Fruit fly (Drosophila melanogaster) whole organism, adult: ENCODE data around the gene CG6686.

Experiments
- CG11617 ChIP-seq: fragments of 200-800 bp; sonication (Bioruptor generic); optimal IDR thresholded peaks from 2 replicates; lab custom pipeline; 2017; ENCODE audit warnings: mild to moderate bottlenecking, missing biosample characterization, missing genetic modification reagents, missing genetic modification characterization
- CG12768 ChIP-seq: fragments of 200-800 bp; sonication (Bioruptor generic); optimal IDR thresholded peaks from 2 replicates; lab custom pipeline; 2017; ENCODE audit warnings: missing biosample characterization, missing genetic modification characterization, mild to moderate bottlenecking, moderate library complexity, missing genetic modification reagents
- CG14711 ChIP-seq: fragments of 200-800 bp; sonication (Bioruptor generic); optimal IDR thresholded peaks from 2 replicates; lab custom pipeline; 2018; ENCODE audit warnings: missing biosample characterization, mild to moderate bottlenecking, missing genetic modification characterization, moderate library complexity
- CG1620 ChIP-seq: fragments of 200-800 bp; sonication (Bioruptor generic); optimal IDR thresholded peaks from 2 replicates; lab custom pipeline; 2016; ENCODE audit warnings: missing biosample characterization, missing genetic modification characterization
- CG33017 ChIP-seq: fragments of 200-800 bp; sonication (Bioruptor generic); optimal IDR thresholded peaks from 2 replicates; lab custom pipeline; 2018; ENCODE audit warnings: missing biosample characterization, mild to moderate bottlenecking, missing genetic modification characterization, moderate library complexity
- CG5204 ChIP-seq: fragments of 200-800 bp; sonication (Bioruptor generic); optimal IDR thresholded peaks from 2 replicates; lab custom pipeline; 2016; ENCODE audit warnings: missing biosample characterization, missing genetic modification characterization
- CG7045 ChIP-seq: fragments of 200-800 bp; sonication (Bioruptor generic); optimal IDR thresholded peaks from 2 replicates; lab custom pipeline; 2017; ENCODE audit warnings: missing biosample characterization, mild to moderate bottlenecking, missing genetic modification characterization
- CG7101 ChIP-seq: fragments of 200-800 bp; sonication (Bioruptor generic); optimal IDR thresholded peaks from 2 replicates; lab custom pipeline; 2018; ENCODE audit warnings: missing biosample characterization, mild to moderate bottlenecking, missing genetic modification characterization, moderate library complexity
- Clk ChIP-seq: fragments of 200-800 bp; sonication (Bioruptor generic); optimal IDR thresholded peaks from 2 replicates; lab custom pipeline; 2017; ENCODE audit warnings: missing biosample characterization, missing genetic modification characterization
- Crg-1 ChIP-seq: fragments of 200-800 bp; sonication (Bioruptor generic); optimal IDR thresholded peaks from 2 replicates; lab custom pipeline; 2016; ENCODE audit warnings: missing biosample characterization, missing genetic modification characterization
- Hr96 ChIP-seq: fragments of 200-800 bp; sonication (Bioruptor generic); optimal IDR thresholded peaks from 2 replicates; lab custom pipeline; 2016; ENCODE audit warnings: missing biosample characterization, missing genetic modification characterization
- Mnt ChIP-seq: fragments of 200-800 bp; sonication (Bioruptor generic); optimal IDR thresholded peaks from 2 replicates; lab custom pipeline; 2016; ENCODE audit warnings: missing biosample characterization, mild to moderate bottlenecking, missing genetic modification characterization
- bab1 ChIP-seq: fragments of 200-800 bp; sonication (Bioruptor generic); optimal IDR thresholded peaks from 3 replicates; lab custom pipeline; 2019; ENCODE audit warnings: missing biosample characterization, mild to moderate bottlenecking, missing genetic modification characterization, moderate library complexity
- cic ChIP-seq: fragments of 200-800 bp; sonication (Bioruptor generic); optimal IDR thresholded peaks from 2 replicates; lab custom pipeline; 2017; ENCODE audit warnings: missing biosample characterization, mild to moderate bottlenecking, missing genetic modification characterization, moderate library complexity
- cnc ChIP-seq, 2 experiments: fragments of >200 bp; optimal IDR thresholded peaks; 2 replicates each; lab custom pipeline; 2017
- kay ChIP-seq: fragments of 200-800 bp; sonication (Bioruptor generic); peaks from one replicate; lab custom pipeline; 2016; ENCODE audit warnings: missing biosample characterization, missing genetic modification characterization, borderline replicate concordance
- ovo ChIP-seq: fragments of 200-800 bp; sonication (Bioruptor generic); optimal IDR thresholded peaks from 2 replicates; lab custom pipeline; 2016; ENCODE audit warnings: missing biosample characterization, missing genetic modification characterization
- pad ChIP-seq: fragments of 200-800 bp; sonication (Bioruptor generic); optimal IDR thresholded peaks from 3 replicates; lab custom pipeline; 2017; ENCODE audit warnings: missing biosample characterization, missing genetic modification characterization, mild to moderate bottlenecking, moderate library complexity, missing genetic modification reagents
- tj ChIP-seq: fragments of 200-800 bp; sonication (Bioruptor generic); optimal IDR thresholded peaks from 3 replicates; lab custom pipeline; 2017; ENCODE audit warnings: missing biosample characterization, mild to moderate bottlenecking, missing genetic modification characterization, moderate library complexity
- toe ChIP-seq: fragments of 200-800 bp; sonication (Bioruptor generic); optimal IDR thresholded peaks from 2 replicates; lab custom pipeline; 2016; ENCODE audit warnings: missing biosample characterization, missing genetic modification characterization

CG6686 gene

dm6 chr2L:12007853-12008252, 20.0 kb upstream of the CG6686 start, which contains the start of gene Rh5:
TSS of gene Rh5 (plus strand) at chr2L:12008153.
- TF ChIP-seq kay: peak; percentile 17
- no peak for TF ChIP-seq bab1 (GFP tag; lab: Kevin White, UChicago)
- TF ChIP-seq CG33017 (tag; lab: Kevin White, UChicago): no peak

dm6 chr2L:12007331-12007791, 19.5 kb upstream of the CG6686 start:
- peak; percentile 95 for TF ChIP-seq kay
- TF ChIP-seq CG11617 (GFP tag; lab: Kevin White, UChicago): peak; percentile 69
- peak; percentile 67 for TF ChIP-seq tj
- peak; percentile 48 for TF ChIP-seq CG7101 (tag; lab: Kevin White, UChicago)
- peak; percentile 92 for TF ChIP-seq bab1 (GFP tag; lab: Kevin White, UChicago)
- peak; percentile 21 for TF ChIP-seq Crg-1 (GFP tag; lab: Kevin White, UChicago)
- peak; percentile 81 for TF ChIP-seq Clk (GFP tag; lab: Kevin White, UChicago)
- TF ChIP-seq CG1620: peak; percentile 57
- TF ChIP-seq toe (GFP tag; lab: Kevin White, UChicago): peak; percentile 73
- peak; percentile 78 for TF ChIP-seq pad (GFP tag; lab: Kevin White, UChicago)
- TF ChIP-seq cic (GFP tag; lab: Kevin White, UChicago): peak; percentile 97
- peak; percentile 91 for TF ChIP-seq Mnt (GFP tag; lab: Kevin White, UChicago)
- TF ChIP-seq CG14711 (tag; lab: Kevin White, UChicago): peak; percentile 55
- no peak for TF ChIP-seq cnc (optimal IDR thresholded peaks at IDR 0.05; lab: Kevin White, UChicago)
- TF ChIP-seq CG12768: peak; percentile 91
- peak; percentile 70 for TF ChIP-seq CG7045 (GFP tag; lab: Kevin White, UChicago)
- TF ChIP-seq ovo (GFP tag; lab: Kevin White, UChicago): peak; percentile 88
- TF ChIP-seq CG33017 (tag; lab: Kevin White, UChicago): peak; percentile 63
- TF ChIP-seq Hr96: peak; percentile 87
- peak; percentile 11 for TF ChIP-seq CG5204 (GFP tag; lab: Kevin White, UChicago)

- TF ChIP-seq CG33017 (tag; lab: Kevin White, UChicago) (peak; percentile 94), CG14711 (tag; lab: Kevin White, UChicago) (peak; percentile 77), Crg-1 (GFP tag; lab: Kevin White, UChicago) (peak; percentile 69), CG1620 (peak; percentile 53), cic (GFP tag; lab: Kevin White, UChicago) (no peak), toe (GFP tag; lab: Kevin White, UChicago) (peak; percentile 79), ovo (GFP tag; lab: Kevin White, UChicago) (peak; percentile 68), CG12768 (peak; percentile 72), Mnt (GFP tag; lab: Kevin White, UChicago) (no peak), Clk (GFP tag; lab: Kevin White, UChicago) (peak; percentile 41), Hr96 (peak; percentile 62), kay (peak; percentile 93), CG7045 (GFP tag; lab: Kevin White, UChicago) (peak; percentile 87), pad (GFP tag; lab: Kevin White, UChicago) (peak; percentile 98), CG11617 (GFP tag; lab: Kevin White, UChicago) (peak; percentile 90), bab1 (GFP tag; lab: Kevin White, UChicago) (peak; percentile 80), CG7101 (tag; lab: Kevin White, UChicago) (peak; percentile 86), CG5204 (GFP tag; lab: Kevin White, UChicago) (peak; percentile 72), cnc (optimal IDR thresholded peaks at IDR 0.05; lab: Kevin White, UChicago) (no peak), tj (peak; percentile 63)
These were observed 18.8 kb upstream of the CG6686 start for dm6 chr2L:12006397-12007330.

dm6 chr2L:12005436-12006396, 17.9 kb upstream of the CG6686 start:
- no peak for TF ChIP-seq cnc (optimal IDR thresholded peaks at IDR 0.05; lab: Kevin White, UChicago)
- peak; percentile 6 for TF ChIP-seq cic (GFP tag; lab: Kevin White, UChicago)
- TF ChIP-seq kay: no peak
- peak; percentile 60 for TF ChIP-seq ovo (GFP tag; lab: Kevin White, UChicago)
- TF ChIP-seq pad (GFP tag; lab: Kevin White, UChicago): peak; percentile 93
- TF ChIP-seq CG7045 (GFP tag; lab: Kevin White, UChicago): no peak
- no peak for TF ChIP-seq CG33017 (tag; lab: Kevin White, UChicago)
- no peak for TF ChIP-seq CG5204 (GFP tag; lab: Kevin White, UChicago)
- TF ChIP-seq Clk (GFP tag; lab: Kevin White, UChicago): no peak
- peak; percentile 35 for TF ChIP-seq Crg-1 (GFP tag; lab: Kevin White, UChicago)
- TF ChIP-seq CG11617 (GFP tag; lab: Kevin White, UChicago): no peak
- TF ChIP-seq Hr96: no peak
- peak; percentile 11 for TF ChIP-seq tj
- peak; percentile 67 for TF ChIP-seq CG12768
